Fruit fly (Drosophila melanogaster) whole organism, pupa: ENCODE results near the gene Adgf-C.
A peak's percentile ranks its signal among the peaks of the same experiment; 100 is the strongest.

Experiments
- CG10348 ChIP-seq: fragments of 200-800 bp; sonication (Bioruptor generic); IDR thresholded peaks from 2 replicates; pipeline ENCODE4 v1.3.6; 2022; ENCODE audit warnings: missing biosample characterization, missing genetic modification characterization
- CG12605 ChIP-seq: fragments of 200-800 bp; sonication (Bioruptor generic); IDR thresholded peaks from 2 replicates; pipeline ENCODE4 v1.3.6; 2022; ENCODE audit warnings: missing biosample characterization, missing genetic modification characterization
- CG13204 ChIP-seq: fragments of 200-800 bp; sonication (Bioruptor generic); optimal IDR thresholded peaks from 2 replicates; lab custom pipeline; 2018; ENCODE audit warnings: missing biosample characterization, mild to moderate bottlenecking, missing genetic modification characterization, moderate library complexity
- CG14655 ChIP-seq: fragments of 200-800 bp; sonication (Bioruptor generic); optimal IDR thresholded peaks from 3 replicates; lab custom pipeline; 2017; ENCODE audit warnings: mild to moderate bottlenecking, missing biosample characterization, missing genetic modification reagents, missing genetic modification characterization
- CG15710 ChIP-seq: fragments of 200-800 bp; sonication (Bioruptor generic); optimal IDR thresholded peaks from 2 replicates; lab custom pipeline; 2018; ENCODE audit warnings: missing biosample characterization, mild to moderate bottlenecking, missing genetic modification characterization, moderate library complexity
- CG17806 ChIP-seq: fragments of 200-800 bp; sonication (Bioruptor generic); optimal IDR thresholded peaks from 2 replicates; lab custom pipeline; 2018; ENCODE audit warnings: missing biosample characterization, mild to moderate bottlenecking, missing genetic modification characterization, moderate library complexity
- CG32121 ChIP-seq: fragments of 200-800 bp; sonication (Bioruptor generic); IDR thresholded peaks from 2 replicates; pipeline ENCODE4 v1.3.6; 2022; ENCODE audit warnings: missing biosample characterization, missing genetic modification characterization
- CG34367 ChIP-seq: fragments of 200-800 bp; sonication (Bioruptor generic); optimal IDR thresholded peaks from 2 replicates; lab custom pipeline; 2018; ENCODE audit warnings: missing biosample characterization, mild to moderate bottlenecking, missing genetic modification characterization
- CG4496 ChIP-seq: fragments of 200-800 bp; sonication (Bioruptor generic); IDR thresholded peaks from 3 replicates; pipeline ENCODE4 v1.3.6; 2022; ENCODE audit warnings: missing biosample characterization, missing genetic modification characterization
- CG8159 ChIP-seq: fragments of 200-800 bp; sonication (Bioruptor generic); optimal IDR thresholded peaks from 3 replicates; lab custom pipeline; 2018; ENCODE audit warnings: missing biosample characterization, mild to moderate bottlenecking, missing genetic modification characterization, moderate library complexity
- CG8301 ChIP-seq: fragments of 200-800 bp; sonication (Bioruptor generic); optimal IDR thresholded peaks from 2 replicates; lab custom pipeline; 2018; ENCODE audit warnings: missing biosample characterization, mild to moderate bottlenecking, missing genetic modification characterization
- CG9948 ChIP-seq: fragments of 200-800 bp; sonication (Bioruptor generic); optimal IDR thresholded peaks from 2 replicates; lab custom pipeline; 2018; ENCODE audit warnings: missing biosample characterization, mild to moderate bottlenecking, missing genetic modification characterization, moderate library complexity
- D1 ChIP-seq: fragments of 200-800 bp; sonication (Bioruptor generic); optimal IDR thresholded peaks from 2 replicates; lab custom pipeline; 2018; ENCODE audit warnings: missing biosample characterization, mild to moderate bottlenecking, missing genetic modification characterization, moderate library complexity
- EcR ChIP-seq: fragments of 200-800 bp; sonication (Bioruptor generic); optimal IDR thresholded peaks from 3 replicates; lab custom pipeline; 2019; ENCODE audit warnings: missing biosample characterization, missing genetic modification characterization, mild to moderate bottlenecking, moderate library complexity, missing genetic modification reagents
- Ets98B ChIP-seq: fragments of 200-800 bp; sonication (Bioruptor generic); IDR thresholded peaks from 2 replicates; pipeline ENCODE4 v1.3.6; 2022; ENCODE audit warnings: missing biosample characterization, missing genetic modification characterization
- Pif1A ChIP-seq: fragments of 200-800 bp; sonication (Bioruptor generic); optimal IDR thresholded peaks from 3 replicates; lab custom pipeline; 2016; ENCODE audit warnings: missing biosample characterization, missing genetic modification characterization
- Pif1B ChIP-seq: fragments of 200-800 bp; sonication (Bioruptor generic); optimal IDR thresholded peaks from 3 replicates; lab custom pipeline; 2016; ENCODE audit warnings: missing biosample characterization, missing genetic modification characterization
- Snoo ChIP-seq: fragments of 200-800 bp; sonication (Bioruptor generic); optimal IDR thresholded peaks from 3 replicates; lab custom pipeline; 2017; ENCODE audit warnings: missing biosample characterization, mild to moderate bottlenecking, missing genetic modification characterization, inconsistent platforms
- fd96Ca ChIP-seq: fragments of 200-800 bp; sonication (Bioruptor generic); IDR thresholded peaks from 3 replicates; pipeline ENCODE4 v1.3.6; 2022; ENCODE audit warnings: missing biosample characterization, missing genetic modification characterization
- gl ChIP-seq: fragments of 200-800 bp; sonication (Bioruptor generic); optimal IDR thresholded peaks from 2 replicates; lab custom pipeline; 2018; ENCODE audit warnings: missing biosample characterization, mild to moderate bottlenecking, missing genetic modification characterization
- rn ChIP-seq: fragments of 200-800 bp; sonication (Bioruptor generic); IDR thresholded peaks from 2 replicates; pipeline ENCODE4 v1.3.6; 2022; ENCODE audit warnings: missing biosample characterization, missing genetic modification characterization

The Adgf-C gene

DNA sequence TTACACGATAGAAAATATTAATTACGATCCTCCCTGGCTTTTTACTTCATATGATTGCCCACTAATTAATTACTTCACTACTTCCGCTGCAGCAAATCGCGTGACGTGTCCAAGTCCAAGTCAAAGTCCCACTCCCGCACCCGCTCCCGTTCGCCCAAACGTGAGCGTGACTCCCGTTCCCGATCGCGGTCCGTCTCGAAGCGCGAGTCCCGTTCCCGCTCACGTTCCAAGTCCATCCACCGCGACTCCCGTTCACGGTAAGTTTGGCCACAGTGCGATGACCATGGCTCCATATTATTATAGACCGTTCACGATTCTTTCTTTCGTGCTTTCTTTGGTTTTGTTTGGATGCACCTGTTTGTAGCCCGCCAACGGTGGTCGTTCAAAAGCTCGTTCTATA is 40.6 kb upstream of the Adgf-C start:
- TF ChIP-seq fd96Ca (GFP tag; lab: Robert Waterston, UW) (no peak), gl (tag; lab: Kevin White, UChicago) (no peak)

DNA sequence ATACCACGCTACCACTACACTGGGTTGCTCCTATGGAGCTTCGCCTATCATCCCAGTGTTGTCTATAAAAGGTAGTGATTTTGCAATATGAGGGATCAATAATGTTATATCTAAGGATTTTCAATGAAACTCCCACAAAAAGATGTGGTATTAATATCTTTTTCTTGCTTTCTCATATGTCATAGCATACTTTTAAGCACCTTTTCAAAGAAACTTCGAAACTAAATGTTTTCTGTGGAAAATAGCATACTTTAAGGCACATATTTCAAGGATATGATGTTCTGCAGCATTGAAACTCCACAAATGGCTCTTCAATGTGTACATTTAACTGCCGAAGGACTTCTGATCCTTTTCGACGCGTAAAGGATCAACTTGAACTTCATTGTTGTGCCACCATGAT is 33.7 kb upstream of the Adgf-C start:
- TF ChIP-seq CG34367 (tag; lab: Kevin White, UChicago): no peak
- TF ChIP-seq EcR (GFP tag; lab: Kevin White, UChicago): no peak
- no peak for TF ChIP-seq CG8159 (tag; lab: Kevin White, UChicago)
- no peak for TF ChIP-seq rn
- no peak for TF ChIP-seq CG32121 (GFP tag; lab: Robert Waterston, UW)
- TF ChIP-seq CG15710 (tag; lab: Kevin White, UChicago): no peak
- TF ChIP-seq CG13204: no peak
- TF ChIP-seq Ets98B (GFP tag; lab: Robert Waterston, UW): no peak
- no peak for TF ChIP-seq Pif1A
- no peak for TF ChIP-seq CG12605 (GFP tag; lab: Robert Waterston, UW)
- TF ChIP-seq CG9948 (tag; lab: Kevin White, UChicago): no peak
- no peak for TF ChIP-seq fd96Ca (GFP tag; lab: Robert Waterston, UW)
- no peak for TF ChIP-seq Pif1B (GFP tag; lab: Kevin White, UChicago)

DNA sequence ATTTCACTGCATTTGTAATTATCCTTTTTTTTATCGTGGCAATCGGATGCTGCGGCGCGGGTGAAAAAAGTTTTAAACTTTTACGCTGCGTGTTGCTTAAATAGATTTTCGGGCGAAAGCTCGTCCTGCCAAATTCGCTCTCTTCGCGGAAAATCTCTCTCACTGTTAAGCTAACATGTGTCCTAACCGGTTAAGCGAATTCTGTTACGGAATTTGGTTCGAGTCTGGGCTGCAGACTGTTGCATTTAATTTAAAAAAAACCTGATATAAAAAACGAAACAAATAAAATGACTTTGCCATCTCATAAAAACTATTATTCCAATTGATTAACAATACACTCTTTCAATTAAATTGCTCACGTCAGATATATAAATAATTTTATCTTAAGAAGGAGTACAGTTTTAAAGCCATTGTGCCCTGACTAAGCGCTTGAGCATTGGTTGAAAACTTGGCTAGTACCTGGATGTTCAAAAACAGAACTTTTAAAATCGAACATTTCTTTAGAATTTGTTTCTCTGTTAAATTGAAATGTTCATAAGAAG is 32.0 kb upstream of the Adgf-C start, which contains the start of gene Task6:
Gene Task6 (minus strand): TSS at position 51 of the 542 bp plus-strand sequence.
- no peak for TF ChIP-seq D1 (tag; lab: Kevin White, UChicago)
- TF ChIP-seq Pif1A: no peak
- no peak for TF ChIP-seq CG17806 (tag; lab: Kevin White, UChicago)
- TF ChIP-seq CG4496: no peak
- TF ChIP-seq CG13204: no peak
- no peak for TF ChIP-seq fd96Ca (GFP tag; lab: Robert Waterston, UW)
- no peak for TF ChIP-seq CG9948 (tag; lab: Kevin White, UChicago)
- TF ChIP-seq Pif1B (GFP tag; lab: Kevin White, UChicago): no peak

DNA sequence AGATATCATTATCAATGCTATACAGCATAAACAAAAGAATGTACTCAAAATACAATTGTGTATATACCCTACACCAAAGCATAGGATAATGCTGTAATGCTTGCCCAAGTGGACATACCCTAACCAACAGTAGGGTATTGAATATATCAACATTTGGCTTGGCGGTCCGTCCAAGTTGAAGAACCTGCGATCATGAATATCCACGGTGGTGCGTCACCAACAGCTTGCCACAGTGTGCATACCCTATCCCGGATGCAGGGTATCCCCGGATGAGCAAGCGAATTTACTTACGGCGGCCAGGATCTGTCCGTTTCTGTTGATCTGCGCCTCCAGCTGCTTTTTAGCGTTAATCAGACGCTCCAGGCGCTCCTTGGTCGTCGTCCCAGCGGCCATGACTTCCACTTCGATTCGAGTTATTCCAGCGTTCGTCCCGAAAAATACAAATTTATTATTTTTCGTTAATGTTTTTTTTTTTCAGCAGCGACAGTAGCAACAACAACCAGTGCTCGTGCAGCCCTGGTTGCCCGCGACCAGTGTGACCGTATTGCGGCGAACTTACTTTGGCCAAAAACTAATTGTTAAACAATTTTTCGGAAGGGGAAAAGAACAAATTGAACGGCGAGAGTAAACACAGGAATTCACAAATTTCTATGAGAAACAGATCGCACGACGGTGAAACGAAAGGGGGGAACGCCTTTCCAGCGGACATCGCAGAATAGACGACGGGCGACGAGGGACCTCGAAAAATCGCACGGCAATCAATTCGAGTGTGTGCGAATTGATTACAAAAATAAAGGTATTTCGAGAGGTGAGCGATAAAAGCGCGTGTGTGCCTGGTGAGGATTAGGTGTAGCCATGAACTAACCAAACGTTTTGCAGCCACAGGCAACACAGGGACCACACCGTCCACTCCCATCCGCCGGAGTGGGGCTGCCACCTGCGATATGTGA is 30.1 kb upstream of the Adgf-C start, which contains the start of the genes Lkb1 and CG9588:
Gene Lkb1 (plus strand): TSS at position 413 of the 950 bp plus-strand sequence.
Gene CG9588 (minus strand): TSS at position 545 of the 950 bp plus-strand sequence.
- TF ChIP-seq CG15710 (tag; lab: Kevin White, UChicago) (peak; percentile 60), CG14655 (no peak), D1 (tag; lab: Kevin White, UChicago) (no peak), Pif1A (peak; percentile 80), Ets98B (GFP tag; lab: Robert Waterston, UW) (peak; percentile 87), rn (peak; percentile 75), CG4496 (peak; percentile 94), CG9948 (tag; lab: Kevin White, UChicago) (peak; percentile 61), CG8159 (tag; lab: Kevin White, UChicago) (peak; percentile 59), CG10348 (GFP tag; lab: Robert Waterston, UW) (peak; percentile 47; the same call in 1 of the 2 replicates), fd96Ca (GFP tag; lab: Robert Waterston, UW) (peak; percentile 88), CG32121 (GFP tag; lab: Robert Waterston, UW) (peak; percentile 80), CG34367 (tag; lab: Kevin White, UChicago) (peak; percentile 66), gl (tag; lab: Kevin White, UChicago) (peak; percentile 23), Snoo (tag; lab: Kevin White, UChicago) (peak; percentile 62), CG8301 (peak; percentile 66), Pif1B (GFP tag; lab: Kevin White, UChicago) (peak; percentile 74), EcR (GFP tag; lab: Kevin White, UChicago) (no peak), CG17806 (tag; lab: Kevin White, UChicago) (peak; percentile 69), CG13204 (no peak), CG12605 (GFP tag; lab: Robert Waterston, UW) (peak; percentile 78)

DNA sequence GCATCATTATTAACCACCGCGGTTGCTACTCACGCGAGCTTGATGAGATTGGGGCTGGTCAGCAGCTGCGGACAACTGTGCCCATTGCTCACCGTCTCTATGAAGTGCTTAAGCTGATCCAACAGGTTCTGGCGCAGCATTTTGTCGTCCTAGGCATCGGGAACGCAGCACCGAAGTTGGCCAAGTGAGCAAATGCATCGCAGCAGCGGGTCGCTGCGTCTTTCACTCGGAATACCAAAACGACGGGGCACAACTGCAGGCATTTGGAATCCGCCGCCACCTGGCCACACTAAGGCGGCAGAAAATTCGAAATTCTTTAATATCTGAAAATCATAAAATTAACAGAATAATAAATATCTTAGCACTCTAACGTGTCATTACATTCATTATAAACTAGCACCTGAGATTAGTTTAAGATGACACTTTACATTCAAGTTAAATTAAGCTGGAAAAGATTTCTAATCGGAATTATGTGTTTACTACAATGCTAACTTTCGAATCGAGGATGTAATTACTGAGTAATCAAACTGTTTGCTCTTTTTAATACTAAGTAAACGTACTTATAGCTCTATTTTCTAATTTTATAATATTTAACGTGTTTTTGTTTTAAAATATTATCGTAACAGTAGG is 23.4 kb upstream of the Adgf-C start:
- no peak for TF ChIP-seq CG12605 (GFP tag; lab: Robert Waterston, UW)
- no peak for TF ChIP-seq Snoo (tag; lab: Kevin White, UChicago)
- TF ChIP-seq CG15710 (tag; lab: Kevin White, UChicago): no peak
- no peak for TF ChIP-seq gl (tag; lab: Kevin White, UChicago)
